Worm (Caenorhabditis elegans): ENCODE results near the gene cuc-1.

Gene cuc-1

ce11 chrIII:7837567-7837966 is 23.2 kb downstream of the cuc-1 start:
- TF ChIP-seq F13C5.2 (tag; optimal IDR thresholded peaks at IDR 0.05) (no peak), ama-1 (optimal IDR thresholded peaks at IDR 0.05) (no peak), hnd-1 (tag; optimal IDR thresholded peaks at IDR 0.05) (no peak), tbx-11 (GFP tag; IDR thresholded peaks at IDR 0.05) (no peak), flt-1 (GFP tag; IDR thresholded peaks at IDR 0.05) (no peak), scrt-1 (GFP tag; IDR thresholded peaks at IDR 0.05) (no peak), tra-4 (tag; optimal IDR thresholded peaks at IDR 0.05) (no peak), sea-1 (GFP tag; conservative IDR thresholded peaks at IDR 0.05) (no peak), ceh-13 (GFP tag; optimal IDR thresholded peaks at IDR 0.05) (no peak), tbx-37 (GFP tag; conservative IDR thresholded peaks at IDR 0.05) (no peak), hmbx-1 (tag; optimal IDR thresholded peaks at IDR 0.05) (no peak), ceh-36 (tag; optimal IDR thresholded peaks at IDR 0.05) (no peak), hmg-4 (GFP tag; optimal IDR thresholded peaks at IDR 0.05) (no peak)

ce11 chrIII:7835684-7836083 is 25.1 kb downstream of the cuc-1 start:
- TF ChIP-seq pes-1 (GFP tag; IDR thresholded peaks at IDR 0.05) (no peak), tbx-37 (GFP tag; conservative IDR thresholded peaks at IDR 0.05) (no peak), scrt-1 (GFP tag; IDR thresholded peaks at IDR 0.05) (no peak), ets-7 (tag; optimal IDR thresholded peaks at IDR 0.05) (no peak), ceh-13 (GFP tag; optimal IDR thresholded peaks at IDR 0.05) (no peak), sea-1 (GFP tag; conservative IDR thresholded peaks at IDR 0.05) (no peak), tra-4 (tag; optimal IDR thresholded peaks at IDR 0.05) (no peak)

- no peak for TF ChIP-seq tra-4 (tag; optimal IDR thresholded peaks at IDR 0.05)
Measured at ce11 chrIII:7834848-7835247, 25.9 kb downstream of the cuc-1 start.

ce11 chrIII:7832473-7832872 is 28.3 kb downstream of the cuc-1 start:
- TF ChIP-seq hnd-1 (tag; optimal IDR thresholded peaks at IDR 0.05) (no peak), ama-1 (optimal IDR thresholded peaks at IDR 0.05) (no peak), hmbx-1 (tag; optimal IDR thresholded peaks at IDR 0.05) (no peak), hmg-4 (GFP tag; optimal IDR thresholded peaks at IDR 0.05) (no peak), sea-1 (GFP tag; conservative IDR thresholded peaks at IDR 0.05) (no peak), ets-7 (tag; optimal IDR thresholded peaks at IDR 0.05) (no peak)

ce11 chrIII:7828576-7829461 is 32.0 kb downstream of the cuc-1 start, which contains the start of the genes egl-45 and kcmf-1:
Gene egl-45, minus strand, starts transcription at chrIII:7828626.
Gene kcmf-1, plus strand, starts transcription at chrIII:7829411.
- TF ChIP-seq pes-1 (GFP tag; IDR thresholded peaks at IDR 0.05) (no peak), ceh-13 (GFP tag; optimal IDR thresholded peaks at IDR 0.05) (no peak), hnd-1 (tag; optimal IDR thresholded peaks at IDR 0.05) (no peak), ets-7 (tag; optimal IDR thresholded peaks at IDR 0.05) (no peak), flt-1 (GFP tag; IDR thresholded peaks at IDR 0.05) (no peak), ama-1 (optimal IDR thresholded peaks at IDR 0.05) (no peak), tbx-37 (GFP tag; conservative IDR thresholded peaks at IDR 0.05) (no peak), aly-1 (tag; optimal IDR thresholded peaks at IDR 0.05) (no peak), tra-4 (tag; optimal IDR thresholded peaks at IDR 0.05) (no peak), tbx-11 (GFP tag; IDR thresholded peaks at IDR 0.05) (no peak), hmg-4 (GFP tag; optimal IDR thresholded peaks at IDR 0.05) (no peak), B0310.2 (tag; optimal IDR thresholded peaks at IDR 0.05) (no peak), hmbx-1 (tag; optimal IDR thresholded peaks at IDR 0.05) (no peak), sea-1 (GFP tag; conservative IDR thresholded peaks at IDR 0.05) (no peak), ceh-36 (tag; optimal IDR thresholded peaks at IDR 0.05) (no peak), F13C5.2 (tag; optimal IDR thresholded peaks at IDR 0.05) (no peak), scrt-1 (GFP tag; IDR thresholded peaks at IDR 0.05) (no peak)

ce11 chrIII:7824041-7824440 is 36.7 kb downstream of the cuc-1 start:
- TF ChIP-seq tbx-11 (GFP tag; IDR thresholded peaks at IDR 0.05) (no peak), F13C5.2 (tag; optimal IDR thresholded peaks at IDR 0.05) (no peak), ceh-36 (tag; optimal IDR thresholded peaks at IDR 0.05) (no peak), tra-4 (tag; optimal IDR thresholded peaks at IDR 0.05) (no peak), aly-1 (tag; optimal IDR thresholded peaks at IDR 0.05) (no peak), ama-1 (optimal IDR thresholded peaks at IDR 0.05) (no peak), flt-1 (GFP tag; IDR thresholded peaks at IDR 0.05) (no peak)

ce11 chrIII:7823285-7823684 is 37.5 kb downstream of the cuc-1 start:
- TF ChIP-seq pes-1 (GFP tag; IDR thresholded peaks at IDR 0.05) = no peak
- no peak for TF ChIP-seq F13C5.2 (tag; optimal IDR thresholded peaks at IDR 0.05)
- TF ChIP-seq flt-1 (GFP tag; IDR thresholded peaks at IDR 0.05) = no peak
- no peak for TF ChIP-seq B0310.2 (tag; optimal IDR thresholded peaks at IDR 0.05)
- no peak for TF ChIP-seq ets-7 (tag; optimal IDR thresholded peaks at IDR 0.05)
- TF ChIP-seq hmbx-1 (tag; optimal IDR thresholded peaks at IDR 0.05) = no peak
- no peak for TF ChIP-seq scrt-1 (GFP tag; IDR thresholded peaks at IDR 0.05)
- no peak for TF ChIP-seq aly-1 (tag; optimal IDR thresholded peaks at IDR 0.05)
- TF ChIP-seq sea-1 (GFP tag; conservative IDR thresholded peaks at IDR 0.05) = no peak
- no peak for TF ChIP-seq ama-1 (optimal IDR thresholded peaks at IDR 0.05)
- no peak for TF ChIP-seq hnd-1 (tag; optimal IDR thresholded peaks at IDR 0.05)
- no peak for TF ChIP-seq ceh-13 (GFP tag; optimal IDR thresholded peaks at IDR 0.05)
- no peak for TF ChIP-seq hmg-4 (GFP tag; optimal IDR thresholded peaks at IDR 0.05)
- no peak for TF ChIP-seq ceh-36 (tag; optimal IDR thresholded peaks at IDR 0.05)

ce11 chrIII:7819866-7820265 is 40.9 kb downstream of the cuc-1 start:
- no peak for TF ChIP-seq scrt-1 (GFP tag; IDR thresholded peaks at IDR 0.05)
- TF ChIP-seq B0310.2 (tag; optimal IDR thresholded peaks at IDR 0.05) = no peak
- TF ChIP-seq aly-1 (tag; optimal IDR thresholded peaks at IDR 0.05) = no peak
- no peak for TF ChIP-seq hmbx-1 (tag; optimal IDR thresholded peaks at IDR 0.05)
- no peak for TF ChIP-seq tbx-11 (GFP tag; IDR thresholded peaks at IDR 0.05)
- no peak for TF ChIP-seq ets-7 (tag; optimal IDR thresholded peaks at IDR 0.05)
- no peak for TF ChIP-seq pes-1 (GFP tag; IDR thresholded peaks at IDR 0.05)
- no peak for TF ChIP-seq hmg-4 (GFP tag; optimal IDR thresholded peaks at IDR 0.05)
- no peak for TF ChIP-seq tra-4 (tag; optimal IDR thresholded peaks at IDR 0.05)
- no peak for TF ChIP-seq flt-1 (GFP tag; IDR thresholded peaks at IDR 0.05)
